Fruit fly (Drosophila melanogaster) whole organism, embryonic: ENCODE data around the gene CG2059.

ENCODE experiments used
- Adf1 ChIP-seq: fragments of 200-800 bp; sonication (Bioruptor generic); IDR thresholded peaks from 2 replicates; pipeline ENCODE4 v1.3.6; 2022; ENCODE audit warnings: missing biosample characterization, missing genetic modification characterization
- Atf-2 ChIP-seq: fragments of 200-800 bp; sonication (Bioruptor generic); optimal IDR thresholded peaks from 2 replicates; lab custom pipeline; 2016; ENCODE audit warnings: missing biosample characterization, missing genetic modification characterization
- Bteb2 ChIP-seq: fragments of 200-800 bp; sonication (Bioruptor generic); optimal IDR thresholded peaks from 2 replicates; lab custom pipeline; 2016; ENCODE audit warnings: missing biosample characterization, missing genetic modification characterization
- CG11093 ChIP-seq: fragments of 200-800 bp; sonication (Bioruptor generic); IDR thresholded peaks from 3 replicates; pipeline ENCODE4 v1.3.6; 2022; ENCODE audit warnings: missing biosample characterization, missing genetic modification characterization
- CG12942 ChIP-seq: fragments of 200-800 bp; sonication (Bioruptor generic); optimal IDR thresholded peaks from 3 replicates; lab custom pipeline; 2016; ENCODE audit warnings: missing biosample characterization, missing genetic modification characterization
- CG1529 ChIP-seq: fragments of 200-800 bp; sonication (Bioruptor generic); optimal IDR thresholded peaks from 3 replicates; lab custom pipeline; 2018; ENCODE audit warnings: missing biosample characterization, missing genetic modification characterization
- CG15479 ChIP-seq: fragments of 200-800 bp; sonication (Bioruptor generic); optimal IDR thresholded peaks from 3 replicates; lab custom pipeline; 2019; ENCODE audit warnings: missing biosample characterization, mild to moderate bottlenecking, missing genetic modification characterization, moderate library complexity
- CG17612 ChIP-seq: fragments of 200-800 bp; sonication (Bioruptor generic); IDR thresholded peaks from 2 replicates; pipeline ENCODE4 v1.3.6; 2022; ENCODE audit warnings: missing biosample characterization, missing genetic modification characterization
- CG18619 ChIP-seq: fragments of 200-800 bp; sonication (Bioruptor generic); optimal IDR thresholded peaks from 3 replicates; lab custom pipeline; 2017; ENCODE audit warnings: missing biosample characterization, mild to moderate bottlenecking, missing genetic modification characterization
- CG31365 ChIP-seq: fragments of 200-800 bp; sonication (Bioruptor generic); optimal IDR thresholded peaks from 2 replicates; lab custom pipeline; 2018; ENCODE audit warnings: missing biosample characterization, mild to moderate bottlenecking, missing genetic modification characterization
- CG4282 ChIP-seq: fragments of 200-800 bp; sonication (Bioruptor generic); optimal IDR thresholded peaks from 2 replicates; lab custom pipeline; 2016; ENCODE audit warnings: missing biosample characterization, missing genetic modification characterization
- CG4360 ChIP-seq: fragments of 200-800 bp; sonication (Bioruptor generic); IDR thresholded peaks from 2 replicates; pipeline ENCODE4 v1.3.6; 2022; ENCODE audit warnings: missing biosample characterization, missing genetic modification characterization
- CG5953 ChIP-seq: fragments of 200-800 bp; sonication (Bioruptor generic); IDR thresholded peaks from 2 replicates; pipeline ENCODE4 v1.3.6; 2022; ENCODE audit warnings: missing biosample characterization, missing genetic modification characterization
- CG7556 ChIP-seq: fragments of 200-800 bp; sonication (Bioruptor generic); optimal IDR thresholded peaks from 2 replicates; lab custom pipeline; 2017; ENCODE audit warnings: missing biosample characterization, mild to moderate bottlenecking, missing genetic modification characterization
- CG7786 ChIP-seq: fragments of 200-800 bp; sonication (Bioruptor generic); optimal IDR thresholded peaks from 2 replicates; lab custom pipeline; 2016; ENCODE audit warnings: missing biosample characterization, missing genetic modification characterization
- CG7928 ChIP-seq: fragments of 200-800 bp; sonication (Bioruptor generic); optimal IDR thresholded peaks from 2 replicates; lab custom pipeline; 2017; ENCODE audit warnings: missing biosample characterization, mild to moderate bottlenecking, missing genetic modification characterization
- CG8281 ChIP-seq: fragments of 200-800 bp; sonication (Bioruptor generic); optimal IDR thresholded peaks from 2 replicates; lab custom pipeline; 2018; ENCODE audit warnings: missing biosample characterization, mild to moderate bottlenecking, missing genetic modification characterization, moderate library complexity
- CG9797 ChIP-seq: fragments of 200-800 bp; sonication (Bioruptor generic); optimal IDR thresholded peaks from 3 replicates; lab custom pipeline; 2018; ENCODE audit warnings: missing biosample characterization, mild to moderate bottlenecking, missing genetic modification characterization
- Dip3 ChIP-seq: fragments of 200-800 bp; sonication (Bioruptor generic); optimal IDR thresholded peaks from 3 replicates; lab custom pipeline; 2016; ENCODE audit warnings: missing biosample characterization, missing genetic modification characterization
- Doc3 ChIP-seq: fragments of 200-800 bp; sonication (Bioruptor generic); IDR thresholded peaks from 3 replicates; pipeline ENCODE4 v1.3.6; 2022; ENCODE audit warnings: missing biosample characterization, missing genetic modification characterization; ENCODE audit not compliant: partially characterized antibody
- Fer1 ChIP-seq: fragments of 200-800 bp; sonication (Bioruptor generic); optimal IDR thresholded peaks from 2 replicates; lab custom pipeline; 2017; ENCODE audit warnings: missing biosample characterization, mild to moderate bottlenecking, missing genetic modification characterization
- HLH54F ChIP-seq: fragments of 200-800 bp; sonication (Bioruptor generic); optimal IDR thresholded peaks from 3 replicates; lab custom pipeline; 2016; ENCODE audit warnings: missing biosample characterization, missing genetic modification characterization
- Lpt ChIP-seq: fragments of >200 bp; optimal IDR thresholded peaks from 2 replicates; lab custom pipeline; 2018; ENCODE audit warnings: missing biosample characterization, missing genetic modification characterization
- Neu2 ChIP-seq: fragments of 200-800 bp; sonication (Bioruptor generic); optimal IDR thresholded peaks from 3 replicates; lab custom pipeline; 2016; ENCODE audit warnings: missing biosample characterization, missing genetic modification characterization, borderline replicate concordance
- NfI ChIP-seq: fragments of 200-800 bp; sonication (Bioruptor generic); optimal IDR thresholded peaks from 3 replicates; lab custom pipeline; 2018; ENCODE audit warnings: missing biosample characterization, mild to moderate bottlenecking, missing genetic modification characterization, moderate library complexity
- Ptx1 ChIP-seq: fragments of 200-800 bp; sonication (Bioruptor generic); IDR thresholded peaks from 2 replicates; pipeline ENCODE4 v1.3.6; 2022; ENCODE audit warnings: missing biosample characterization, missing genetic modification characterization
- Stat92E ChIP-seq, 3 experiments: fragments of >200 bp in 2 of 3; fragments of 200-800 bp in 1 of 3; sonication (Bioruptor generic) in 1 of 3; optimal IDR thresholded peaks; 2 replicates each; lab custom pipeline; 2017 to 2019; ENCODE audit warnings: missing biosample characterization in 3 of 3, missing genetic modification characterization in 3 of 3, mild to moderate bottlenecking in 1 of 3, moderate library complexity in 1 of 3
- ab ChIP-seq: fragments of 200-800 bp; sonication (Bioruptor generic); optimal IDR thresholded peaks from 2 replicates; lab custom pipeline; 2016; ENCODE audit warnings: missing biosample characterization, missing genetic modification characterization
- aop ChIP-seq: fragments of 200-800 bp; sonication (Bioruptor generic); IDR thresholded peaks from 2 replicates; pipeline ENCODE4 v1.3.6; 2022; ENCODE audit warnings: missing biosample characterization, missing genetic modification characterization
- ap ChIP-seq: fragments of 200-800 bp; sonication (Bioruptor generic); IDR thresholded peaks from 2 replicates; pipeline ENCODE4 v1.3.6; 2022; ENCODE audit warnings: missing biosample characterization, missing genetic modification characterization
- ash1 ChIP-seq: fragments of 200-800 bp; sonication (Bioruptor generic); optimal IDR thresholded peaks from 2 replicates; lab custom pipeline; 2018; ENCODE audit warnings: missing biosample characterization, mild to moderate bottlenecking, missing genetic modification characterization
- btn ChIP-seq: fragments of 200-800 bp; sonication (Bioruptor generic); optimal IDR thresholded peaks from 2 replicates; lab custom pipeline; 2016; ENCODE audit warnings: missing biosample characterization, missing genetic modification characterization
- dan ChIP-seq: fragments of 200-800 bp; sonication (Bioruptor generic); IDR thresholded peaks from 2 replicates; pipeline ENCODE4 v1.3.6; 2022; ENCODE audit warnings: missing biosample characterization, missing genetic modification characterization
- disco-r ChIP-seq: fragments of 200-800 bp; sonication (Bioruptor generic); optimal IDR thresholded peaks from 2 replicates; lab custom pipeline; 2016; ENCODE audit warnings: missing biosample characterization, missing genetic modification characterization
- grn ChIP-seq: fragments of 200-800 bp; sonication (Bioruptor generic); optimal IDR thresholded peaks from 3 replicates; lab custom pipeline; 2017; ENCODE audit warnings: missing biosample characterization, missing genetic modification characterization
- gsb ChIP-seq: fragments of 200-800 bp; sonication (Bioruptor generic); IDR thresholded peaks from 2 replicates; pipeline ENCODE4 v1.3.6; 2022; ENCODE audit warnings: missing biosample characterization, missing genetic modification characterization
- gsb-n ChIP-seq: fragments of 200-800 bp; sonication (Bioruptor generic); optimal IDR thresholded peaks from 3 replicates; lab custom pipeline; 2018; ENCODE audit warnings: missing biosample characterization, mild to moderate bottlenecking, missing genetic modification characterization
- hb ChIP-seq: fragments of 200-800 bp; sonication (Bioruptor generic); IDR thresholded peaks from 3 replicates; pipeline ENCODE4 v1.3.6; 2022; ENCODE audit warnings: missing biosample characterization, missing genetic modification characterization; ENCODE audit not compliant: partially characterized antibody
- hth ChIP-seq: fragments of >200 bp; optimal IDR thresholded peaks from 2 replicates; lab custom pipeline; 2017; ENCODE audit warnings: inconsistent platforms
- jumu ChIP-seq: fragments of 200-800 bp; sonication (Bioruptor generic); optimal IDR thresholded peaks from 3 replicates; lab custom pipeline; 2016; ENCODE audit warnings: missing biosample characterization, missing genetic modification characterization
- lilli ChIP-seq: fragments of 200-800 bp; sonication (Bioruptor generic); optimal IDR thresholded peaks from 3 replicates; lab custom pipeline; 2016; ENCODE audit warnings: missing biosample characterization, missing genetic modification characterization
- lmd ChIP-seq: fragments of 200-800 bp; sonication (Bioruptor generic); IDR thresholded peaks from 2 replicates; pipeline ENCODE4 v1.3.6; 2022; ENCODE audit warnings: missing biosample characterization, missing genetic modification characterization
- lov ChIP-seq, 2 experiments: fragments of 200-800 bp in 1 of 2; fragments of >200 bp in 1 of 2; sonication (Bioruptor generic) in 1 of 2; IDR thresholded peaks in 1 of 2; optimal IDR thresholded peaks in 1 of 2; 2 replicates in 1 of 2; 3 replicates in 1 of 2; pipeline versions ENCODE4 v1.3.6 to Lab custom; 2017 to 2022; ENCODE audit warnings: missing biosample characterization in 1 of 2, missing genetic modification characterization in 1 of 2
- org-1 ChIP-seq: fragments of 200-800 bp; sonication (Bioruptor generic); optimal IDR thresholded peaks from 2 replicates; lab custom pipeline; 2017; ENCODE audit warnings: missing biosample characterization, missing genetic modification characterization
- p53 ChIP-seq: fragments of 200-800 bp; sonication (Bioruptor generic); optimal IDR thresholded peaks from 2 replicates; lab custom pipeline; 2016; ENCODE audit warnings: missing biosample characterization, missing genetic modification characterization
- phol ChIP-seq: fragments of 200-800 bp; sonication (Bioruptor generic); optimal IDR thresholded peaks from 3 replicates; lab custom pipeline; 2018; ENCODE audit warnings: missing biosample characterization, mild to moderate bottlenecking, missing genetic modification characterization, moderate library complexity
- pita ChIP-seq: fragments of 200-800 bp; sonication (Bioruptor generic); optimal IDR thresholded peaks from 2 replicates; lab custom pipeline; 2017; ENCODE audit warnings: missing biosample characterization, mild to moderate bottlenecking, missing genetic modification characterization
- sens ChIP-seq: fragments of 200-800 bp; sonication (Bioruptor generic); peaks from one replicate; lab custom pipeline; 2016; ENCODE audit warnings: missing biosample characterization, missing genetic modification characterization
- slp2 ChIP-seq: fragments of 200-800 bp; sonication (Bioruptor generic); optimal IDR thresholded peaks from 2 replicates; lab custom pipeline; 2016; ENCODE audit warnings: missing biosample characterization, missing genetic modification characterization
- tna ChIP-seq: fragments of 200-800 bp; sonication (Bioruptor generic); IDR thresholded peaks from 2 replicates; pipeline ENCODE4 v1.3.6; 2022; ENCODE audit warnings: missing biosample characterization, missing genetic modification characterization; ENCODE audit not compliant: partially characterized antibody

CG2059 gene

DNA sequence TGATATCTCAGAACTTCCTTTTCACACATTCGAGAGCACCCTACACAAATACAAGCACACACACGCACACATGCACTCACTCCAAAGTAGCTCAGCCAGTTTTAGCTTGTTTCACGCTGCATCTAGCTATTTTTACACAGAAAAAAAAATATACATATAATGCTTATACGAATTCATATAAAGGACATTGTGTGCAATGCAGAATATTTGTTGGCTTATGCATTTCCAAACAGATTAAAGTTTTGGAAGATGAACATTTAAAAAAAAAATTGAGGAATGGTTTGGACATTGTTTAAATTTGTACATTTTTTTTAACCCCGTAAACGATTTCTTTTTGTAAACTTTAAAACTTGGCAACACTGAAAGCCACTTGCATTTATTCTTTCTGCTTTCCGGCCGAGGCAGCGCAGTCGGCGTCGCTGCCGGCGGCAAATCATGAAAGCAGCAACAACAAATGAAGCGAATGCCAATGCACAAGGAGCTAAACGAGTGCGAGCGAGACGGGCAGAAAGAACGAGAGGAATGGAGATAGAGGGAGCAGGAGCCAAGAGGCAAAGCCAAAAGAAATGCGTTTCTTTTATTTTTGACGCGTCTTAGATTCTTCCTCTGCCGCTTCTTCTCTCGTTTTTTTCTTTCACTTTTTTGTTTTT is 33.0 kb downstream of the CG2059 start (continued):
- TF ChIP-seq CG12942 (peak; percentile 57), CG7556 (GFP tag; lab: Kevin White, UChicago) (peak; percentile 85), gsb-n (tag; lab: Kevin White, UChicago) (peak; percentile 92), lmd (GFP tag; lab: Robert Waterston, UW) (peak; percentile 60), CG4282 (GFP tag; lab: Kevin White, UChicago) (no peak), p53 (GFP tag; lab: Kevin White, UChicago) (peak; percentile 9), pita (GFP tag; lab: Kevin White, UChicago) (no peak), Neu2 (GFP tag; lab: Kevin White, UChicago) (peak; percentile 30), disco-r (GFP tag; lab: Kevin White, UChicago) (peak; percentile 28), Atf-2 (GFP tag; lab: Kevin White, UChicago) (peak; percentile 72), CG17612 (no peak), Stat92E (GFP tag; optimal IDR thresholded peaks at IDR 0.05; lab: Kevin White, UChicago) (no peak), CG8281 (tag; lab: Kevin White, UChicago) (peak; percentile 25), org-1 (GFP tag; lab: Kevin White, UChicago) (peak; percentile 64), ab (GFP tag; lab: Kevin White, UChicago) (no peak), CG7786 (GFP tag; lab: Kevin White, UChicago) (peak; percentile 34), lilli (GFP tag; lab: Kevin White, UChicago) (peak; percentile 62), btn (GFP tag; lab: Kevin White, UChicago) (peak; percentile 33), dan (GFP tag; lab: Robert Waterston, UW) (no peak), gsb (no peak), aop (GFP tag; lab: Robert Waterston, UW) (no peak), Bteb2 (no peak), ap (GFP tag; lab: Robert Waterston, UW) (0 out of 2 replicates have a peak, but pooled peaks have one; percentile 47), Lpt (no peak), Adf1 (GFP tag; lab: Robert Waterston, UW) (peak; percentile 14; the same call in 1 of the 2 replicates), tna (GFP tag; lab: Robert Waterston, UW) (no peak), CG31365 (tag; lab: Kevin White, UChicago) (no peak), hth (no peak), NfI (GFP tag; lab: Kevin White, UChicago) (peak; percentile 59), HLH54F (GFP tag; lab: Kevin White, UChicago) (peak; percentile 35), CG5953 (0 out of 2 replicates have a peak, but pooled peaks have one; percentile 52), phol (tag; lab: Kevin White, UChicago) (peak; percentile 93), CG18619 (GFP tag; lab: Kevin White, UChicago) (peak; percentile 65), slp2 (GFP tag; lab: Kevin White, UChicago) (peak; percentile 62), Dip3 (no peak), CG7928 (GFP tag; lab: Kevin White, UChicago) (no peak), CG11093 (GFP tag; lab: Robert Waterston, UW) (0 out of 3 replicates have a peak, but pooled peaks have one; percentile 21), Doc3 (no peak), Ptx1 (GFP tag; lab: Robert Waterston, UW) (peak; percentile 56), Fer1 (peak; percentile 9), CG4360 (peak; percentile 89), CG15479 (GFP tag; lab: Kevin White, UChicago) (no peak), jumu (GFP tag; lab: Kevin White, UChicago) (peak; percentile 70), lov (optimal IDR thresholded peaks at IDR 0.05; lab: Kevin White, UChicago) (no peak), lov (GFP tag; IDR thresholded peaks at IDR 0.05; lab: Robert Waterston, UW) (peak; percentile 53; the same call in 1 of the 3 replicates), hb (GFP tag; lab: Robert Waterston, UW) (no peak), sens (peak; percentile 98), grn (GFP tag; lab: Kevin White, UChicago) (no peak), CG9797 (GFP tag; lab: Kevin White, UChicago) (no peak), CG1529 (GFP tag; lab: Kevin White, UChicago) (peak; percentile 80), ash1 (GFP tag; lab: Kevin White, UChicago) (no peak)
